Fruit fly (Drosophila melanogaster) whole organism, wandering third instar larva: ENCODE data around the gene PolA1.

Source experiments
- Abd-B ChIP-seq: fragments of >200 bp; optimal IDR thresholded peaks from 2 replicates; lab custom pipeline; 2017; ENCODE audit warnings: missing biosample characterization, missing genetic modification characterization
- CG32264 ChIP-seq: fragments of 200-800 bp; sonication (Bioruptor generic); optimal IDR thresholded peaks from 2 replicates; lab custom pipeline; 2016; ENCODE audit warnings: missing biosample characterization, missing genetic modification characterization
- CG9705 ChIP-seq: fragments of 200-800 bp; sonication (Bioruptor generic); optimal IDR thresholded peaks from 2 replicates; lab custom pipeline; 2018; ENCODE audit warnings: missing biosample characterization, mild to moderate bottlenecking, missing genetic modification characterization
- CrebA ChIP-seq: fragments of 200-800 bp; sonication (Bioruptor generic); optimal IDR thresholded peaks from 2 replicates; lab custom pipeline; 2016; ENCODE audit warnings: missing biosample characterization, mild to moderate bottlenecking, missing genetic modification characterization, borderline replicate concordance
- Dfd ChIP-seq: fragments of >200 bp; optimal IDR thresholded peaks from 2 replicates; lab custom pipeline; 2017; ENCODE audit warnings: missing biosample characterization, missing genetic modification characterization
- Dif ChIP-seq: fragments of 200-275, 200-300 bp; sonication (Bioruptor generic); optimal IDR thresholded peaks from 2 replicates; lab custom pipeline; 2018; ENCODE audit warnings: missing biosample characterization, missing genetic modification characterization; ENCODE audit not compliant: partially characterized antibody
- GATAd ChIP-seq: sonication (Bioruptor generic); optimal IDR thresholded peaks from 2 replicates; lab custom pipeline; 2016; ENCODE audit warnings: missing biosample characterization, missing genetic modification characterization
- HLH106 ChIP-seq: fragments of 200-800 bp; optimal IDR thresholded peaks from 3 replicates; lab custom pipeline; 2019; ENCODE audit warnings: missing biosample characterization, mild to moderate bottlenecking, missing genetic modification characterization, moderate library complexity
- Hnf4 ChIP-seq: fragments of 200-800 bp; sonication (Bioruptor generic); optimal IDR thresholded peaks from 2 replicates; lab custom pipeline; 2016; ENCODE audit warnings: missing biosample characterization, mild to moderate bottlenecking, missing genetic modification characterization
- Hr78 ChIP-seq: fragments of >200 bp; optimal IDR thresholded peaks from 2 replicates; lab custom pipeline; 2017; ENCODE audit warnings: missing biosample characterization, missing genetic modification characterization
- Hr83 ChIP-seq: fragments of 200-300 bp; sonication (Bioruptor generic); optimal IDR thresholded peaks from 2 replicates; lab custom pipeline; 2016; ENCODE audit warnings: missing biosample characterization, mild to moderate bottlenecking, missing genetic modification characterization, moderate library complexity; ENCODE audit not compliant: poor library complexity, severe bottlenecking
- Jra ChIP-seq: sonication (Bioruptor generic); optimal IDR thresholded peaks from 2 replicates; lab custom pipeline; 2016; ENCODE audit warnings: missing biosample characterization, missing genetic modification characterization
- Mio ChIP-seq: sonication (Bioruptor generic); optimal IDR thresholded peaks from 2 replicates; lab custom pipeline; 2016; ENCODE audit warnings: missing biosample characterization, missing genetic modification characterization
- Myc ChIP-seq: fragments of >200 bp; optimal IDR thresholded peaks from 2 replicates; lab custom pipeline; 2017
- N ChIP-seq: fragments of >200 bp; optimal IDR thresholded peaks from 2 replicates; lab custom pipeline; 2018; ENCODE audit warnings: missing biosample characterization, missing external identifiers, missing genetic modification characterization
- OdsH ChIP-seq: fragments of 200-800 bp; sonication (Bioruptor generic); optimal IDR thresholded peaks from 2 replicates; lab custom pipeline; 2016; ENCODE audit warnings: missing biosample characterization, mild to moderate bottlenecking, missing genetic modification characterization
- Rel ChIP-seq, 2 experiments: fragments of 200-800 bp; sonication (Bioruptor generic) in 1 of 2; optimal IDR thresholded peaks; 2 replicates in 1 of 2; 3 replicates in 1 of 2; lab custom pipeline; 2016 to 2019; ENCODE audit warnings: mild to moderate bottlenecking in 2 of 2, missing biosample characterization in 2 of 2, missing genetic modification characterization in 2 of 2, moderate library complexity in 1 of 2
- Sp1 ChIP-seq: fragments of 200-800 bp; sonication (Bioruptor generic); optimal IDR thresholded peaks from 3 replicates; lab custom pipeline; 2019; ENCODE audit warnings: missing biosample characterization, mild to moderate bottlenecking, missing genetic modification characterization, moderate library complexity
- Vsx2 ChIP-seq: fragments of 200-300, 225-300 bp; sonication (Bioruptor generic); optimal IDR thresholded peaks from 2 replicates; lab custom pipeline; 2018; ENCODE audit warnings: missing biosample characterization, missing genetic modification characterization; ENCODE audit not compliant: partially characterized antibody
- br ChIP-seq: fragments of 200-800 bp; sonication (Bioruptor generic); optimal IDR thresholded peaks from 2 replicates; lab custom pipeline; 2016; ENCODE audit warnings: missing biosample characterization, missing genetic modification characterization
- brk ChIP-seq: fragments of 200-800 bp; sonication (Bioruptor generic); optimal IDR thresholded peaks from 2 replicates; lab custom pipeline; 2016; ENCODE audit warnings: missing biosample characterization, mild to moderate bottlenecking, missing genetic modification characterization
- dl ChIP-seq, 2 experiments: fragments of 175-275, 200-275 bp in 1 of 2; fragments of 200-275 bp in 1 of 2; sonication (Bioruptor generic); optimal IDR thresholded peaks; lab custom pipeline; 2018; ENCODE audit warnings: mild to moderate bottlenecking in 2 of 2, missing biosample characterization in 2 of 2, missing genetic modification characterization in 2 of 2, moderate library complexity in 2 of 2; ENCODE audit not compliant: partially characterized antibody in 2 of 2, insufficient read depth in 1 of 2
- dmrt93B ChIP-seq: fragments of 200-800 bp; sonication (Bioruptor generic); optimal IDR thresholded peaks from 2 replicates; lab custom pipeline; 2018; ENCODE audit warnings: missing biosample characterization, mild to moderate bottlenecking, missing genetic modification characterization
- dsf ChIP-seq: sonication (Bioruptor generic); optimal IDR thresholded peaks from 2 replicates; lab custom pipeline; 2016; ENCODE audit warnings: missing biosample characterization, missing genetic modification characterization, borderline replicate concordance
- ey ChIP-seq: fragments of 200-800 bp; sonication (Bioruptor generic); optimal IDR thresholded peaks from 2 replicates; lab custom pipeline; 2016; ENCODE audit warnings: missing biosample characterization, missing genetic modification characterization
- foxo ChIP-seq, 2 experiments: fragments of 200-800 bp; sonication (Bioruptor generic); optimal IDR thresholded peaks; 2 replicates in 1 of 2; 3 replicates in 1 of 2; lab custom pipeline; 2016 to 2017; ENCODE audit warnings: missing biosample characterization in 2 of 2, missing genetic modification characterization in 2 of 2
- fru ChIP-seq: fragments of 200-800 bp; sonication (Bioruptor generic); optimal IDR thresholded peaks from 3 replicates; lab custom pipeline; 2016; ENCODE audit warnings: missing biosample characterization, mild to moderate bottlenecking, missing genetic modification characterization
- h ChIP-seq: fragments of 200-800 bp; sonication (Bioruptor generic); optimal IDR thresholded peaks from 3 replicates; lab custom pipeline; 2016; ENCODE audit warnings: missing biosample characterization, mild to moderate bottlenecking, missing genetic modification characterization
- jim ChIP-seq: fragments of 175-275, 200-325 bp; sonication (Bioruptor generic); optimal IDR thresholded peaks from 2 replicates; lab custom pipeline; 2016; ENCODE audit warnings: missing biosample characterization, mild to moderate bottlenecking, missing genetic modification characterization
- lola ChIP-seq: fragments of >200 bp; optimal IDR thresholded peaks from 2 replicates; lab custom pipeline; 2017; ENCODE audit warnings: missing biosample characterization, missing genetic modification characterization
- pan ChIP-seq: fragments of >200 bp; optimal IDR thresholded peaks from 2 replicates; lab custom pipeline; 2017
- psq ChIP-seq: fragments of 200-800 bp; sonication (Bioruptor generic); optimal IDR thresholded peaks from 3 replicates; lab custom pipeline; 2017; ENCODE audit warnings: missing biosample characterization, mild to moderate bottlenecking, missing genetic modification characterization, moderate library complexity
- rgr ChIP-seq: fragments of 200-800 bp; sonication (Bioruptor generic); optimal IDR thresholded peaks from 3 replicates; lab custom pipeline; 2016; ENCODE audit warnings: missing biosample characterization, mild to moderate bottlenecking, missing genetic modification characterization
- sage ChIP-seq: fragments of 200-800 bp; sonication (Bioruptor generic); optimal IDR thresholded peaks from 2 replicates; lab custom pipeline; 2016; ENCODE audit warnings: missing biosample characterization, mild to moderate bottlenecking, missing genetic modification characterization
- sv ChIP-seq: fragments of 200-800 bp; sonication (Bioruptor generic); optimal IDR thresholded peaks from 3 replicates; lab custom pipeline; 2016; ENCODE audit warnings: missing biosample characterization, missing genetic modification characterization
- tai ChIP-seq: sonication (Bioruptor generic); optimal IDR thresholded peaks from 2 replicates; lab custom pipeline; 2016; ENCODE audit warnings: missing biosample characterization, missing genetic modification characterization
- usp ChIP-seq: fragments of >200 bp; optimal IDR thresholded peaks from 2 replicates; lab custom pipeline; 2017; ENCODE audit warnings: missing biosample characterization, missing genetic modification characterization
- woc ChIP-seq: sonication (Bioruptor generic); optimal IDR thresholded peaks from 2 replicates; lab custom pipeline; 2016; ENCODE audit warnings: missing biosample characterization, mild to moderate bottlenecking, missing genetic modification characterization

The PolA1 gene

DNA sequence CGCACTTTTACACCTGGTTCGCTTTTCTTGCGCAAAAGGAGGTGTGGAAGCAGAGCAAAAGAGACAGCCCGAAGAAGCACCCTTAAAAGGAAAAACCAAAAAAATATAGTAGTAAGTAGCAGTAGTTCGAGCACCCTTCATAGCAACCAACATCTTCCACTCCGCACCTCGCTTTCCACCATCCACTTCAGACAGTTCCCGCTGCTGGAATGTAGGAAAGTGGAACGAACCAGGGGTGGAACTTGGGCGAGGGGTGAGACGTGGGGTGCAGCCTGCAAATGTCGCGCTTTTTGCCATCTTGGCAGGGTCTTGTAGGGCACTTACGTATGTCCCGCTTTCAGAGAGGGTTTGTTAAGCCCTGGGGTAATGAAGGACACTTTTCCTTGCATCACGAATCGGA, 29.2 kb downstream of the PolA1 start:
- TF ChIP-seq GATAd (no peak), Hnf4 (no peak), HLH106 (no peak), Dfd (GFP tag; lab: Kevin White, UChicago) (no peak), br (GFP tag; lab: Kevin White, UChicago) (no peak), Abd-B (no peak)

DNA sequence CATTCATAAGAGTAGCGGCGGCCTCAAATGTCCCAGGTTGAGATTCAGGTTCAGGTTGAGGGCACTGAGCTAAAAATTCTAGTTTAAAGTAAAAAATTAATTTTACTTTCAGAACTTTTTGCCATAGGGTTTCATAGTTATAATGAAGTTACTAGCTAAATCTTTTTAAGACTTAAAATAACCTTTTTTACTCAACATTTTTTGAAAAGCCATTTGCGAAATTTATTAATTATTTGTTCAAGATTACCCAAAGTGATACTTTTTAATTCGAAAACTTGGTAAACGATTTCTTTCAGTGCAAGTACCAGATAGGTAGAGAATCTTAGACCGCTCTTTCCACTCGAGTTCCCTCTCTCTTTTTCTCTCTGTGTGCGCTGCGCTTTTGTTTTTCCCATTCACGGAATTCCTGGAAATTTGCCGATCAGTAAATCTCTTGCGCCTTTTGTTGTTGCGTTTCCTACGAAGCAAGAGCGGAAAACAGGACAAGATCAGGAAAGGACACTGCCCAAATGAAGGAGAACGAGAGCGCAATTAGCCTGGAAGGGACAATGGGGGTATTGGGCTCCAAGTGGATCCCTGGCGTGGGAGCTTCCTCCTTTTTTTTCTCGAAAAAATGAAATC, 29.9 kb downstream of the PolA1 start:
- TF ChIP-seq Rel (GFP tag; optimal IDR thresholded peaks at IDR 0.05; lab: Kevin White, UChicago) (peak; percentile 63), Rel (tag; optimal IDR thresholded peaks at IDR 0.05; lab: Kevin White, UChicago) (peak; percentile 53), dl (GFP tag; optimal IDR thresholded peaks at IDR 0.05; lab: Kevin White, UChicago; ENCODE audit: insufficient read depth in 1 of 2, partially characterized antibody in 2 of 2) (no peak), Hr78 (GFP tag; lab: Kevin White, UChicago) (no peak), Mio (GFP tag; lab: Kevin White, UChicago) (no peak), N (GFP tag; lab: Kevin White, UChicago) (no peak), woc (GFP tag; lab: Kevin White, UChicago) (peak; percentile 86), dsf (no peak), Jra (GFP tag; lab: Kevin White, UChicago) (peak; percentile 55), Dfd (GFP tag; lab: Kevin White, UChicago) (no peak), sv (GFP tag; lab: Kevin White, UChicago) (peak; percentile 41), br (GFP tag; lab: Kevin White, UChicago) (peak; percentile 84), lola (GFP tag; lab: Kevin White, UChicago) (no peak), jim (no peak), CG9705 (GFP tag; lab: Kevin White, UChicago) (peak; percentile 74), CG32264 (peak; percentile 54), Myc (lab: Kevin White, UChicago) (no peak), CrebA (GFP tag; lab: Kevin White, UChicago) (peak; percentile 43), psq (GFP tag; lab: Kevin White, UChicago) (peak; percentile 76), foxo (GFP tag; optimal IDR thresholded peaks at IDR 0.05; lab: Kevin White, UChicago) (peak; percentile 4 to 89), Abd-B (no peak), GATAd (no peak), Sp1 (peak; percentile 90), tai (GFP tag; lab: Kevin White, UChicago) (peak; percentile 63), fru (GFP tag; lab: Kevin White, UChicago) (peak; percentile 93), sage (peak; percentile 34), h (GFP tag; lab: Kevin White, UChicago) (peak; percentile 91), pan (lab: Kevin White, UChicago) (no peak), brk (GFP tag; lab: Kevin White, UChicago) (peak; percentile 42), Hnf4 (peak; percentile 79), HLH106 (peak; percentile 90), Dif (no peak), Hr83 (GFP tag; lab: Kevin White, UChicago) (no peak), usp (no peak), OdsH (GFP tag; lab: Kevin White, UChicago) (peak; percentile 85), ey (peak; percentile 89), Vsx2 (GFP tag; lab: Kevin White, UChicago) (no peak), rgr (GFP tag; lab: Kevin White, UChicago) (peak; percentile 85), dmrt93B (GFP tag; lab: Kevin White, UChicago) (peak; percentile 65)
